Worm (Caenorhabditis elegans): ENCODE results near the gene Y24D9A.7.

The Y24D9A.7 gene

DNA sequence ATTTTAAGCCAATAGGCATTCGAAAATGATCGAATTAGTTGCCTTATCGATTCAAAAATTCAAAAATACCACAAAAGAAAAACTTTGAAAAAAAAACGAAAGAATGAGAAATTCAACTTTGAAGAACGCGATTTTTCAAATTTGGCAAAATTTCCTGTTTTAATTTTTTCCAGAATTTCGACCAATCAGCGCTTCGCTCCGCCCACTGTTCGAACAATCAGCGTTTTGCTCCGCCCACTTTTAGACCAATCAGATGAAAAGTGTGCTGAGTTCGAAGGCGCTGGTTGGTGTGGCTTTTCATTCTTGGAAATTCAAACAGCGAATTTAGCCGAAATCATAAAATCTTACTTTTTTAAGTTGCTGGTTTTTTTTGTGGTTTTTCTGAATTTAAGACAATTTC is 7.4 kb downstream of the Y24D9A.7 start:
- TF ChIP-seq ztf-29 (GFP tag; IDR thresholded peaks at IDR 0.05) (no peak), ztf-23 (GFP tag; IDR thresholded peaks at IDR 0.05) (no peak), tab-1 (GFP tag; IDR thresholded peaks at IDR 0.05) (no peak), T22C8.4 (GFP tag; IDR thresholded peaks at IDR 0.05) (no peak), ref-1 (GFP tag; conservative IDR thresholded peaks at IDR 0.05) (no peak), flt-1 (GFP tag; IDR thresholded peaks at IDR 0.05) (no peak), cog-1 (tag; optimal IDR thresholded peaks at IDR 0.05) (no peak), klf-2 (GFP tag; conservative IDR thresholded peaks at IDR 0.05) (no peak), med-1 (GFP tag; optimal IDR thresholded peaks at IDR 0.05; ENCODE audit: insufficient read depth) (no peak)

ce11 chrIV:4397111-4397510 is 7.9 kb downstream of the Y24D9A.7 start:
- TF ChIP-seq klf-2 (GFP tag; conservative IDR thresholded peaks at IDR 0.05) (no peak), ztf-23 (GFP tag; IDR thresholded peaks at IDR 0.05) (no peak), T22C8.4 (GFP tag; IDR thresholded peaks at IDR 0.05) (no peak), med-1 (GFP tag; optimal IDR thresholded peaks at IDR 0.05; ENCODE audit: insufficient read depth) (no peak), flt-1 (GFP tag; IDR thresholded peaks at IDR 0.05) (no peak), tab-1 (GFP tag; IDR thresholded peaks at IDR 0.05) (no peak), cog-1 (tag; optimal IDR thresholded peaks at IDR 0.05) (no peak), ref-1 (GFP tag; conservative IDR thresholded peaks at IDR 0.05) (no peak), ztf-29 (GFP tag; IDR thresholded peaks at IDR 0.05) (no peak)

DNA sequence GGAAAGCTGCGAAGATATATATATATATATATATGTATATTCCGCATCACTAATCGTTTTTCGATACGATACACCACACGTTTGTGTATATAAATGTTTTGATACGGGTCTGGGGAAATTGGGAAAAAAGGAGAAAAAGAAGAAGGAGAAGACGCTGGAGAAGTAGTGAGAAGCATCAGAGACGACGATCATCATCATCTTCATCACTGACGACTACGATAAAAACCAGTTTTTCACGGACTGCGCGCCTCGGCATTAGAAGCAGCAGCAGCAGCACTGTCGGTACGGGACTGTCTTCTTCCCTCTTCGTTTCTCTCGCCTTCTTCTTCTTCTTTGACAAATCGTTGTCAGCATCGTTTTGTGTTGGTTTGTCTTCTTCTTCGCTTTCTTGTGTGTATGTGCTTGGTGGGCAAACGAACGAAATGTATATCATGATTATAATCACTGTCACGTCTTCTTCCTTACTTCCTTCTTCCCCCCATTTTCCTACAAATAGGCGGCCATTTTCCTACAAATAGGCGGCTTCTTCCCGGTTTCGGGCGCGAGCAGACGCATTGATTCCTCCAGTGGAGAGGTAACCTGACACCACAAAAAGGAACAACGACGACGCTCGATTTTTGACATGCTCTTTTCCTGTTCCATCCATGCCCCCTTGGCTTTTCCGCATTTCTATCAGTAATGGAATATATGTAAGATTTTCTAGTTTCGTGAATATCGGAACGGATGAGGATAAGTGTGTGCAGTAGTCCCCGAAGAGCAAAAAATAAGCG is 8.7 kb downstream of the Y24D9A.7 start:
- TF ChIP-seq T22C8.4 (GFP tag; IDR thresholded peaks at IDR 0.05): no peak
- TF ChIP-seq ref-1 (GFP tag; conservative IDR thresholded peaks at IDR 0.05): no peak
- no peak for TF ChIP-seq tab-1 (GFP tag; IDR thresholded peaks at IDR 0.05)
- TF ChIP-seq cog-1 (tag; optimal IDR thresholded peaks at IDR 0.05): no peak
- no peak for TF ChIP-seq klf-2 (GFP tag; conservative IDR thresholded peaks at IDR 0.05)
- TF ChIP-seq ztf-29 (GFP tag; IDR thresholded peaks at IDR 0.05): no peak
- TF ChIP-seq ztf-23 (GFP tag; IDR thresholded peaks at IDR 0.05): no peak
- TF ChIP-seq med-1 (GFP tag; optimal IDR thresholded peaks at IDR 0.05; ENCODE audit: insufficient read depth): no peak
- TF ChIP-seq flt-1 (GFP tag; IDR thresholded peaks at IDR 0.05): no peak

DNA sequence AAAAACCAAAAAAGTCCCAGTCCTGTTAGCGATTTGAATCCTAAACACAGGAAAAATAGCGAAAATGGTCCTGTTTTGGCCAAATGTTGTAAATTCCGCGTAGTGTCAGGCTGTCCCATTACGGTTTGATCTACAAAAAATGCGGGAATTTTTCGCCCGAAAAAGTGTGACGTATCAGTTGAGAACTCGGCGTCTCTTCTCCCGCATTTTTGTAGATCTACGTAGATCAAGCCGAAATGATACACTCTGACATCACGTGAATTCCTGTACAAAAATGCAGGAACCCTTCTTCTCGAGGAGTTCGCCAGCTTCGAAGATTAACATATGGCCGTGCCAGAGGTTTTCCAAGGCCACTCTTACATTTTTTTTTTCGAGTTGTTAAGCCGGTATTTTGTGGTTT is 9.4 kb downstream of the Y24D9A.7 start:
- TF ChIP-seq med-1 (GFP tag; optimal IDR thresholded peaks at IDR 0.05; ENCODE audit: insufficient read depth): no peak
- no peak for TF ChIP-seq cog-1 (tag; optimal IDR thresholded peaks at IDR 0.05)
- no peak for TF ChIP-seq tab-1 (GFP tag; IDR thresholded peaks at IDR 0.05)
- no peak for TF ChIP-seq klf-2 (GFP tag; conservative IDR thresholded peaks at IDR 0.05)
- TF ChIP-seq ztf-23 (GFP tag; IDR thresholded peaks at IDR 0.05): no peak
- no peak for TF ChIP-seq flt-1 (GFP tag; IDR thresholded peaks at IDR 0.05)
- no peak for TF ChIP-seq ref-1 (GFP tag; conservative IDR thresholded peaks at IDR 0.05)
- TF ChIP-seq ztf-29 (GFP tag; IDR thresholded peaks at IDR 0.05): no peak
- TF ChIP-seq T22C8.4 (GFP tag; IDR thresholded peaks at IDR 0.05): no peak

ce11 chrIV:4393942-4394460 is 11.0 kb downstream of the Y24D9A.7 start, which contains the start of gene ell-1:
Gene ell-1 (plus strand): TSS chrIV:4394410.
- TF ChIP-seq ztf-29 (GFP tag; IDR thresholded peaks at IDR 0.05) (no peak), ztf-23 (GFP tag; IDR thresholded peaks at IDR 0.05) (no peak), med-1 (GFP tag; optimal IDR thresholded peaks at IDR 0.05; ENCODE audit: insufficient read depth) (no peak), klf-2 (GFP tag; conservative IDR thresholded peaks at IDR 0.05) (no peak), flt-1 (GFP tag; IDR thresholded peaks at IDR 0.05) (no peak), tab-1 (GFP tag; IDR thresholded peaks at IDR 0.05) (no peak), ref-1 (GFP tag; conservative IDR thresholded peaks at IDR 0.05) (no peak), T22C8.4 (GFP tag; IDR thresholded peaks at IDR 0.05) (no peak)

DNA sequence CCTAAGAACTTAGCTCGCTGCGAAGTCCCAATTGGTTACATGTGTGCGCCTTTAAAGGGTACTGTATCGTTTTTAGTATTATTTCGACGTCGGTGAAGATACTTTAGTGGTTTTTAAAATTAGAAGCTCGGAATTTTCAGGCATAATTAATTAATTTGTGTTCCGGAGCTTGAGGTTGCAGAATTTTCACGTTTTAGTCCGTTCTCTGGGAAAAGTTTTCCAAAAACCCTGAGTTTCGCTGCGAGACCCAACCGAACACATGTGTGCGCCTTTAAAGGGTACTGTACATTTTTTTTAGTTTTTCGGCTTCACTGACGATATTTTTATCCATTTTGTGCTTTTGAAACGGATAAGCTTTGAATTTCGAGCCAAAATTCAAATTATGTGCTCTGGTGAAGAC is 11.5 kb downstream of the Y24D9A.7 start:
- no peak for TF ChIP-seq klf-2 (GFP tag; conservative IDR thresholded peaks at IDR 0.05)
- no peak for TF ChIP-seq T22C8.4 (GFP tag; IDR thresholded peaks at IDR 0.05)

DNA sequence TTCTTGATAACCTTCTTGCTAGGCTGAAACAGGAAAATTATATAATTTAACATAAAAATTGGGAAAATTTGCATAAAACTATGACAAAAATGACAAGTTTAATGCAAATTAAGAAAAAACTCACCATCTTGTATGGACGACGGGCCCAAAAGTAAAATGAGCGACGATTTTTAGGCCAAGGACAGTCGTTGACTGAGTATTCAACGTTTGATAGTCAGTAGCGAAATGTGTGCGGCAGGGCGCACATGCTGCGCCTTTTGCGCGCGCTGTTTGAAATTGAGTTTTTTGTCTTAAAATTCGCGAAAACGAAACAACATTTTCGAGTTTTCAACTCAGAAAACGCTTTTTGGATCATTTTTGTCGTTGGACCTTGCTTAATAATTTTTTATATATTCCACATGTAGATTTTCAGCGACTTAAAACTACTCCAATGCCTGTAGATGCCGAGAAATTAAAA is 14.5 kb downstream of the Y24D9A.7 start, which contains the start of the genes rpl-7A and set-21:
Gene rpl-7A (minus strand): TSS at position 153 of the 457 bp plus-strand sequence.
Gene set-21 (plus strand): TSS at position 407 of the 457 bp plus-strand sequence.
- peak; percentile 67 for TF ChIP-seq cog-1 (tag; optimal IDR thresholded peaks at IDR 0.05)
- peak; percentile 69; the same call in 1 of the 2 replicates for TF ChIP-seq klf-2 (GFP tag; conservative IDR thresholded peaks at IDR 0.05)
- 0 out of 2 replicates have a peak, but pooled peaks have one; percentile 41 for TF ChIP-seq T22C8.4 (GFP tag; IDR thresholded peaks at IDR 0.05)
- no peak for TF ChIP-seq tab-1 (GFP tag; IDR thresholded peaks at IDR 0.05)
- no peak for TF ChIP-seq med-1 (GFP tag; optimal IDR thresholded peaks at IDR 0.05; ENCODE audit: insufficient read depth)
- peak; percentile 91 for TF ChIP-seq ztf-23 (GFP tag; IDR thresholded peaks at IDR 0.05)
- TF ChIP-seq ztf-29 (GFP tag; IDR thresholded peaks at IDR 0.05): no peak
- no peak for TF ChIP-seq ref-1 (GFP tag; conservative IDR thresholded peaks at IDR 0.05)
- TF ChIP-seq flt-1 (GFP tag; IDR thresholded peaks at IDR 0.05): peak; percentile 84

ce11 chrIV:4386351-4386750 is 18.6 kb downstream of the Y24D9A.7 start, which contains the start of gene tald-1:
Gene tald-1 (plus strand): TSS chrIV:4386651.
- TF ChIP-seq T22C8.4 (GFP tag; IDR thresholded peaks at IDR 0.05) (0 out of 2 replicates have a peak, but pooled peaks have one; percentile 34), ref-1 (GFP tag; conservative IDR thresholded peaks at IDR 0.05) (no peak), flt-1 (GFP tag; IDR thresholded peaks at IDR 0.05) (no peak)

ce11 chrIV:4369116-4369515 is 35.9 kb downstream of the Y24D9A.7 start:
- TF ChIP-seq flt-1 (GFP tag; IDR thresholded peaks at IDR 0.05) (no peak), tab-1 (GFP tag; IDR thresholded peaks at IDR 0.05) (no peak), cog-1 (tag; optimal IDR thresholded peaks at IDR 0.05) (no peak)

ce11 chrIV:4360497-4360896 is 44.5 kb downstream of the Y24D9A.7 start, which contains the start of gene F55F10.1:
Gene F55F10.1 (plus strand): TSS chrIV:4360837.
- TF ChIP-seq klf-2 (GFP tag; conservative IDR thresholded peaks at IDR 0.05) (no peak), T22C8.4 (GFP tag; IDR thresholded peaks at IDR 0.05) (0 out of 2 replicates have a peak, but pooled peaks have one; percentile 50)
